Worm (Caenorhabditis elegans) whole organism, mixed stage, embryonic: ENCODE measurements around the gene F09C6.12.

Source experiments
- M03D4.4 ChIP-seq: sonication (generic microtip); optimal IDR thresholded peaks from 2 replicates; lab custom pipeline; 2017; ENCODE audit warnings: mild to moderate bottlenecking, missing genetic modification characterization, missing compliant biosample characterization
- bed-3 ChIP-seq: fragments of 200-800 bp; sonication (Bioruptor generic); optimal IDR thresholded peaks from 3 replicates; lab custom pipeline; 2018; ENCODE audit warnings: mild to moderate bottlenecking, missing genetic modification characterization, moderate library complexity, missing compliant biosample characterization
- blmp-1 ChIP-seq: fragments of 150-350 bp; optimal IDR thresholded peaks from 2 replicates; lab custom pipeline; 2014; ENCODE audit warnings: missing biosample characterization, missing genetic modification characterization
- ceh-39 ChIP-seq: fragments of 150-350 bp; optimal IDR thresholded peaks from 2 replicates; lab custom pipeline; 2014; ENCODE audit warnings: missing biosample characterization, missing genetic modification characterization
- ceh-43 ChIP-seq: fragments of 200-800 bp; sonication (Bioruptor generic); optimal IDR thresholded peaks from 2 replicates; lab custom pipeline; 2018; ENCODE audit warnings: mild to moderate bottlenecking, missing genetic modification characterization, moderate library complexity, missing compliant biosample characterization
- ceh-83 ChIP-seq: fragments of 200-800 bp; sonication (Bioruptor generic); optimal IDR thresholded peaks from 2 replicates; lab custom pipeline; 2018; ENCODE audit warnings: mild to moderate bottlenecking, missing genetic modification characterization, missing compliant biosample characterization
- cnd-1 ChIP-seq: fragments of 200-800 bp; sonication (Bioruptor generic); optimal IDR thresholded peaks from 2 replicates; lab custom pipeline; 2018; ENCODE audit warnings: mild to moderate bottlenecking, missing genetic modification characterization, missing compliant biosample characterization
- elt-1 ChIP-seq: sonication (generic microtip); optimal IDR thresholded peaks from 2 replicates; lab custom pipeline; 2017; ENCODE audit warnings: missing genetic modification characterization, mild to moderate bottlenecking, missing compliant biosample characterization, antibody characterized with exemption, moderate library complexity, borderline replicate concordance; ENCODE audit not compliant: insufficient read depth
- flh-1 ChIP-seq: fragments of 200-800 bp; sonication (Bioruptor generic); optimal IDR thresholded peaks from 2 replicates; lab custom pipeline; 2018; ENCODE audit warnings: mild to moderate bottlenecking, missing genetic modification characterization, moderate library complexity, missing compliant biosample characterization
- ham-2 ChIP-seq: fragments of 200-800 bp; sonication (Bioruptor generic); optimal IDR thresholded peaks from 2 replicates; lab custom pipeline; 2018; ENCODE audit warnings: mild to moderate bottlenecking, missing genetic modification characterization, missing compliant biosample characterization
- hlh-1 ChIP-seq: fragments of 150-350 bp; optimal IDR thresholded peaks from 2 replicates; lab custom pipeline; 2014; ENCODE audit warnings: missing biosample characterization, missing genetic modification reagents, missing genetic modification characterization
- lin-13 ChIP-seq: fragments of 150-350 bp; optimal IDR thresholded peaks from 2 replicates; lab custom pipeline; 2014; ENCODE audit warnings: missing biosample characterization, missing genetic modification characterization
- lin-32 ChIP-seq: fragments of 200-800 bp; sonication (Bioruptor generic); optimal IDR thresholded peaks from 2 replicates; lab custom pipeline; 2018; ENCODE audit warnings: mild to moderate bottlenecking, missing genetic modification characterization, missing compliant biosample characterization
- lsy-2 ChIP-seq: fragments of 150-350 bp; optimal IDR thresholded peaks from 2 replicates; lab custom pipeline; 2014; ENCODE audit warnings: missing biosample characterization, missing genetic modification characterization
- mab-5 ChIP-seq: fragments of 150-350 bp; optimal IDR thresholded peaks from 2 replicates; lab custom pipeline; 2014; ENCODE audit warnings: missing biosample characterization, missing genetic modification characterization
- mep-1 ChIP-seq: fragments of 150-350 bp; optimal IDR thresholded peaks from 2 replicates; lab custom pipeline; 2017; ENCODE audit warnings: missing biosample characterization, missing genetic modification reagents, missing genetic modification characterization, inconsistent platforms
- nhr-12 ChIP-seq: fragments of 150-350 bp; optimal IDR thresholded peaks from 2 replicates; lab custom pipeline; 2014; ENCODE audit warnings: missing biosample characterization, missing genetic modification characterization
- nhr-2 ChIP-seq: fragments of 150-350 bp; optimal IDR thresholded peaks from 2 replicates; lab custom pipeline; 2014; ENCODE audit warnings: missing biosample characterization, missing genetic modification characterization
- nhr-237 ChIP-seq: fragments of 150-350 bp; optimal IDR thresholded peaks from 2 replicates; lab custom pipeline; 2014; ENCODE audit warnings: missing biosample characterization, missing genetic modification characterization
- nhr-28 ChIP-seq: fragments of 150-350 bp; optimal IDR thresholded peaks from 2 replicates; lab custom pipeline; 2014; ENCODE audit warnings: missing biosample characterization, missing genetic modification characterization
- nhr-76 ChIP-seq: sonication (generic microtip); optimal IDR thresholded peaks from 2 replicates; lab custom pipeline; 2017; ENCODE audit warnings: missing biosample characterization, missing genetic modification characterization
- pha-4 ChIP-seq: fragments of 150-350 bp; optimal IDR thresholded peaks from 2 replicates; lab custom pipeline; 2018; ENCODE audit warnings: missing biosample characterization, missing genetic modification reagents, missing genetic modification characterization
- sem-2 ChIP-seq: fragments of 200-800 bp; sonication (Bioruptor generic); optimal IDR thresholded peaks from 2 replicates; lab custom pipeline; 2018; ENCODE audit warnings: mild to moderate bottlenecking, missing genetic modification characterization, missing compliant biosample characterization
- snpc-4 ChIP-seq: fragments of 150-350 bp; optimal IDR thresholded peaks from 2 replicates; lab custom pipeline; 2014; ENCODE audit warnings: missing biosample characterization, missing genetic modification characterization
- sptf-1 ChIP-seq: sonication (generic microtip); optimal IDR thresholded peaks from 2 replicates; lab custom pipeline; 2017; ENCODE audit warnings: mild to moderate bottlenecking, missing genetic modification characterization, moderate library complexity, missing compliant biosample characterization
- tbx-8 ChIP-seq: fragments of 200-800 bp; sonication (Bioruptor generic); optimal IDR thresholded peaks from 2 replicates; lab custom pipeline; 2018; ENCODE audit warnings: mild to moderate bottlenecking, missing genetic modification characterization, moderate library complexity, missing compliant biosample characterization
- unc-120 ChIP-seq: sonication (generic microtip); optimal IDR thresholded peaks from 2 replicates; lab custom pipeline; 2017; ENCODE audit warnings: missing genetic modification characterization, missing compliant biosample characterization; ENCODE audit not compliant: poor library complexity, severe bottlenecking
- unc-39 ChIP-seq: fragments of 150-350 bp; optimal IDR thresholded peaks from 2 replicates; lab custom pipeline; 2014; ENCODE audit warnings: missing biosample characterization, missing genetic modification characterization
- unc-62 ChIP-seq: fragments of 150-350 bp; optimal IDR thresholded peaks from 2 replicates; lab custom pipeline; 2014; ENCODE audit warnings: missing biosample characterization, missing genetic modification reagents, missing genetic modification characterization
- ztf-11 ChIP-seq: fragments of 150-350 bp; optimal IDR thresholded peaks from 2 replicates; lab custom pipeline; 2014; ENCODE audit warnings: missing biosample characterization, missing genetic modification characterization

F09C6.12 gene

ce11 chrV:16882260-16882918 lies at the start of gene F09C6.12, which contains the start of gene F09C6.11:
TSS of gene F09C6.12 (plus strand) at chrV:16882868.
TSS of gene F09C6.11 (minus strand) at chrV:16882310.
- no peak for TF ChIP-seq unc-39
- TF ChIP-seq nhr-2: no peak

ce11 chrV:16833672-16834071 lies 49.0 kb upstream of the F09C6.12 start:
- no peak for TF ChIP-seq ceh-83
- TF ChIP-seq bed-3: no peak
- TF ChIP-seq lsy-2: no peak
- TF ChIP-seq nhr-28 (tag; lab: Kevin White, UChicago): no peak
- TF ChIP-seq flh-1 (GFP tag; lab: Kevin White, UChicago): no peak
- no peak for TF ChIP-seq cnd-1 (tag; lab: Kevin White, UChicago)
- TF ChIP-seq M03D4.4 (tag; lab: Kevin White, UChicago): no peak
- TF ChIP-seq nhr-237 (tag; lab: Kevin White, UChicago): no peak
- TF ChIP-seq ham-2 (GFP tag; lab: Kevin White, UChicago): no peak

ce11 chrV:16834989-16835388 lies 47.7 kb upstream of the F09C6.12 start, which contains the start of gene tni-3:
TSS of gene tni-3 (minus strand) at chrV:16835128.
- no peak for TF ChIP-seq unc-62
- TF ChIP-seq flh-1 (GFP tag; lab: Kevin White, UChicago): no peak
- no peak for TF ChIP-seq nhr-12 (tag; lab: Kevin White, UChicago)
- TF ChIP-seq lin-13 (tag; lab: Kevin White, UChicago): no peak

- TF ChIP-seq unc-39 (no peak), pha-4 (tag; lab: Kevin White, UChicago) (no peak), M03D4.4 (tag; lab: Kevin White, UChicago) (no peak), flh-1 (GFP tag; lab: Kevin White, UChicago) (no peak)
Observed at ce11 chrV:16836100-16836499, 46.6 kb upstream of the F09C6.12 start.

ce11 chrV:16838435-16838834 lies 44.2 kb upstream of the F09C6.12 start:
- TF ChIP-seq tbx-8 (GFP tag; lab: Kevin White, UChicago) (no peak), nhr-2 (no peak), unc-39 (no peak), snpc-4 (no peak), lsy-2 (no peak), unc-120 (no peak), ceh-39 (tag; lab: Kevin White, UChicago) (no peak), unc-62 (no peak), ceh-43 (GFP tag; lab: Kevin White, UChicago) (no peak), lin-32 (GFP tag; lab: Kevin White, UChicago) (no peak), sptf-1 (tag; lab: Kevin White, UChicago) (no peak), M03D4.4 (tag; lab: Kevin White, UChicago) (no peak), hlh-1 (tag; lab: Kevin White, UChicago) (no peak), ztf-11 (tag; lab: Kevin White, UChicago) (no peak), blmp-1 (tag; lab: Kevin White, UChicago) (no peak), lin-13 (tag; lab: Kevin White, UChicago) (no peak), nhr-76 (tag; lab: Kevin White, UChicago) (no peak), mab-5 (tag; lab: Kevin White, UChicago) (no peak)

ce11 chrV:16840283-16840682 lies 42.4 kb upstream of the F09C6.12 start:
- no peak for TF ChIP-seq lin-32 (GFP tag; lab: Kevin White, UChicago)
- no peak for TF ChIP-seq nhr-76 (tag; lab: Kevin White, UChicago)
- no peak for TF ChIP-seq nhr-237 (tag; lab: Kevin White, UChicago)
- TF ChIP-seq lsy-2: no peak
- TF ChIP-seq blmp-1 (tag; lab: Kevin White, UChicago): no peak
- TF ChIP-seq ztf-11 (tag; lab: Kevin White, UChicago): no peak
- no peak for TF ChIP-seq sem-2 (GFP tag; lab: Kevin White, UChicago)
- no peak for TF ChIP-seq nhr-12 (tag; lab: Kevin White, UChicago)
- TF ChIP-seq mep-1 (tag; lab: Kevin White, UChicago): no peak
- TF ChIP-seq unc-39: no peak
- no peak for TF ChIP-seq lin-13 (tag; lab: Kevin White, UChicago)
- TF ChIP-seq nhr-28 (tag; lab: Kevin White, UChicago): no peak
- no peak for TF ChIP-seq elt-1
- TF ChIP-seq hlh-1 (tag; lab: Kevin White, UChicago): no peak
- TF ChIP-seq sptf-1 (tag; lab: Kevin White, UChicago): no peak
